Worm (Caenorhabditis elegans) whole organism, midembryonic: ENCODE measurements around the gene mua-6.

Source experiments
- T22C8.4 ChIP-seq: fragments of 200-800 bp; sonication (Bioruptor generic); IDR thresholded peaks from 2 replicates; pipeline ENCODE4 v1.3.6; 2022; ENCODE audit warnings: missing genetic modification characterization, missing compliant biosample characterization
- flt-1 ChIP-seq: fragments of 200-800 bp; sonication (Bioruptor generic); IDR thresholded peaks from 2 replicates; pipeline ENCODE4 v1.3.6; 2022; ENCODE audit warnings: missing genetic modification characterization, missing compliant biosample characterization
- klf-2 ChIP-seq: fragments of 200-800 bp; sonication (Bioruptor generic); conservative IDR thresholded peaks from 2 replicates; pipeline ENCODE4 v1.3.6; 2022; ENCODE audit warnings: missing genetic modification reagents, missing genetic modification characterization, missing compliant biosample characterization
- med-1 ChIP-seq: sonication (generic microtip); optimal IDR thresholded peaks from 2 replicates; lab custom pipeline; 2017; ENCODE audit warnings: missing genetic modification characterization, mild to moderate bottlenecking, missing compliant biosample characterization, antibody characterized with exemption, missing genetic modification reagents; ENCODE audit not compliant: insufficient read depth
- ztf-23 ChIP-seq: fragments of 200-800 bp; sonication (Bioruptor generic); IDR thresholded peaks from 2 replicates; pipeline ENCODE4 v1.3.6; 2022; ENCODE audit warnings: missing genetic modification reagents, missing genetic modification characterization, missing compliant biosample characterization
- ztf-29 ChIP-seq: fragments of 200-800 bp; sonication (Bioruptor generic); IDR thresholded peaks from 2 replicates; pipeline ENCODE4 v1.3.6; 2022; ENCODE audit warnings: missing genetic modification reagents, missing genetic modification characterization, missing compliant biosample characterization

ce11 chrX:16240626-16241025, 24.9 kb downstream of the mua-6 start:
- TF ChIP-seq ztf-29 (GFP tag; lab: Robert Waterston, UW) (no peak), flt-1 (no peak), T22C8.4 (no peak), ztf-23 (GFP tag; lab: Robert Waterston, UW) (no peak), klf-2 (GFP tag; lab: Robert Waterston, UW) (no peak), med-1 (GFP tag; lab: Kevin White, UChicago) (no peak)
